Fruit fly (Drosophila melanogaster) whole organism: ENCODE data around the gene CG4291.

Source experiments
- CG8478 ChIP-seq: fragments of >200 bp; optimal IDR thresholded peaks from 2 replicates; lab custom pipeline; 2018; ENCODE audit warnings: inconsistent platforms
- Dll ChIP-seq: fragments of >200 bp; optimal IDR thresholded peaks from 2 replicates; lab custom pipeline; 2017
- EcR ChIP-seq, 2 experiments: fragments of >200 bp; optimal IDR thresholded peaks; 2 replicates each; lab custom pipeline; 2017; ENCODE audit warnings: missing biosample characterization in 2 of 2, missing genetic modification characterization in 2 of 2, missing genetic modification reagents in 2 of 2
- pan ChIP-seq: fragments of >200 bp; optimal IDR thresholded peaks from 2 replicates; lab custom pipeline; 2017
- psq ChIP-seq: fragments of >200 bp; optimal IDR thresholded peaks from 2 replicates; lab custom pipeline; 2017
- usp ChIP-seq: fragments of >200 bp; optimal IDR thresholded peaks from 2 replicates; lab custom pipeline; 2017; ENCODE audit warnings: missing biosample characterization, missing genetic modification characterization, mixed read lengths

Gene CG4291

DNA sequence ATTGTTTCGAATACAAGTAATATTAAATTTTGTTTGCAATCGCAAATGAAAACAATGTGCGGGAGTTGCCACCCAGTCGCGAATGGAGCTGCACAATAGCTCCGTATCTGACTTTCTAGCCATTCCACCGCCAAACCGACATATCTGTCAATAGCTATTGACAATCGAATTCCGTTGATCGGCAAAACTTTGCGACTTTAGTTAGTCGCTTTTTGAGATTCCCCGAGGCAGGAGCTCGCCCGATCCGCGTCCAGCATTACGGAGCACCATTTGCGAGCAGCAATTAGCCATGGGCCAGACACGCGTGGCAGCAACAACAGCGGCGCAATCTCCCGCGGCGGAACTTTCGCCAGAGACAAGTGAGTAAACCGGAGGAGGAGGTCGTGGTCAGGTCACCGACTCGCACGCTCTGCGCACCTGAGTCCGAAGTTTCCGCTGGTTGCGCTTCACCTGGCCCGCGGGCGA lies at the start of gene CG4291, which contains the start of gene kraken:
TSS of gene CG4291 (minus strand) at position 84 of the 465 bp plus-strand sequence.
TSS of gene kraken (plus strand) at position 122 of the 465 bp plus-strand sequence.
- TF ChIP-seq CG8478 (no peak), psq (lab: Kevin White, UChicago) (no peak), usp (GFP tag; lab: Kevin White, UChicago) (no peak), pan (no peak), Dll (no peak), EcR (GFP tag; optimal IDR thresholded peaks at IDR 0.05; lab: Kevin White, UChicago) (no peak)

DNA sequence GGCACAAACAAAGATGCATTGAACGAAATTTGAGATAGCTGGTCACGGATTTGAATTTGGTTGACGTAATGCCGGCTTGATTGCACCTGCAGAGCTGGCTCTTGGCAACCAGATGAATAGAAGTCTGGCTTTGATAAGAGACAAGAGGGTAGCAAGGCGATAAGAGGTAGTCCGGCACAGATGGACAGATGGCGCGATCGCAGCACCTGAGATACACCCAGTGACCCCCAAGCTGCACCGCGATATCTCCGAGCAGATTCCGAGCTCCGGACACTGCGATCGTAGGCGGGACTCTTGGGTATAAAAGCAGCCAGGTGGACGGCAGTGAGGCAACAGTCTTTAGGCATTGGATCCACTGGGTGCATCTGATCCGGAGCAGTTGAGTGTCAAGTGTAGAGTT lies 45.8 kb upstream of the CG4291 start, which contains the start of gene Lsp1beta:
TSS of gene Lsp1beta (plus strand) at position 185 of the 400 bp plus-strand sequence.
- no peak for TF ChIP-seq EcR (GFP tag; optimal IDR thresholded peaks at IDR 0.05; lab: Kevin White, UChicago)
- TF ChIP-seq psq (lab: Kevin White, UChicago): no peak
- TF ChIP-seq pan: no peak
- no peak for TF ChIP-seq CG8478
- no peak for TF ChIP-seq usp (GFP tag; lab: Kevin White, UChicago)
- TF ChIP-seq Dll: no peak

DNA sequence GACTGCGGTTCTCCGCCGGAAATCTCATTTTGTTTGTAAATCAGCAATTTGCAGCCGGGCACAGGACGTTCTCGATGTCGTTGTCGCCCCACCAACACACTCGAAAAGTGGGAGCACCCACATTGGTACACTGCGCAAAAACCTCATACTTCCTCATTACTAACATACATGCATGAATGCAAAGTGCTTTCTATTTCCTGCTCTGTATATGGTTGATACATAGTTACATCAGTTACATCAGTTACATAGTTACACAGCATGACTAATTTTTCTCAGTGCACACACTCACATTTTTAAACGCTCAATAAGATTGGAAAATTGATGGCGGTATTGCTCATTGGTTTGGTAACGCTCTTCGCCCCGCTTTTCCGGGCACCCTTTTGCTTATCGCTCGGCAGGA lies 44.6 kb upstream of the CG4291 start:
- no peak for TF ChIP-seq psq (lab: Kevin White, UChicago)
- TF ChIP-seq CG8478: no peak
- no peak for TF ChIP-seq usp (GFP tag; lab: Kevin White, UChicago)
- TF ChIP-seq pan: no peak
- no peak for TF ChIP-seq Dll
- no peak for TF ChIP-seq EcR (GFP tag; optimal IDR thresholded peaks at IDR 0.05; lab: Kevin White, UChicago)

dm6 chr2L:895448-895847 lies 42.9 kb upstream of the CG4291 start:
- TF ChIP-seq psq (lab: Kevin White, UChicago) (no peak), CG8478 (no peak), pan (no peak)

dm6 chr2L:893171-893570 lies 40.6 kb upstream of the CG4291 start:
- TF ChIP-seq psq (lab: Kevin White, UChicago) (no peak), Dll (no peak), EcR (GFP tag; optimal IDR thresholded peaks at IDR 0.05; lab: Kevin White, UChicago) (no peak), pan (no peak), usp (GFP tag; lab: Kevin White, UChicago) (no peak), CG8478 (no peak)

DNA sequence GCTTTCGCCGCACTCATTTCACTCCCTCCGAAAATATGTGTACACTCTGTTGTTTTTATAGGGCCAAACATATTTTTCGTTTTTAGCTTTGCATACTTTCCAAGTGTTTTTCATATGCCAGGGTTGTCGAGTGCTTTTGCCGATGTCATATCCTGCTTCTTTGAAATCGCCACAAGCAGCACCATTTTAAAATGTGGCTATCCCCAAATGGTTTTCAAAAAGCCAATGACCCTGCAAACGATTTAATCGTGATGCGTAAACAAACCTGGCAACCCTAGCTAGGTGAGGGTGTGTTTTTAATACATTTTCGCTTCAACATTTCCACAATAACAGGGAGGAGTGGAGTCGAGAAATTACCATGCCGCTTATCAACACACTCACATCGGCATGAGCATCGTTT lies 39.9 kb upstream of the CG4291 start:
- no peak for TF ChIP-seq psq (lab: Kevin White, UChicago)
- no peak for TF ChIP-seq usp (GFP tag; lab: Kevin White, UChicago)
- no peak for TF ChIP-seq pan
- TF ChIP-seq CG8478: no peak
- no peak for TF ChIP-seq EcR (GFP tag; optimal IDR thresholded peaks at IDR 0.05; lab: Kevin White, UChicago)
- TF ChIP-seq Dll: no peak

- TF ChIP-seq psq (lab: Kevin White, UChicago) (no peak), EcR (GFP tag; optimal IDR thresholded peaks at IDR 0.05; lab: Kevin White, UChicago) (no peak), pan (no peak), CG8478 (no peak), Dll (no peak), usp (GFP tag; lab: Kevin White, UChicago) (no peak)
Measured at dm6 chr2L:889799-890198, 37.3 kb upstream of the CG4291 start.

DNA sequence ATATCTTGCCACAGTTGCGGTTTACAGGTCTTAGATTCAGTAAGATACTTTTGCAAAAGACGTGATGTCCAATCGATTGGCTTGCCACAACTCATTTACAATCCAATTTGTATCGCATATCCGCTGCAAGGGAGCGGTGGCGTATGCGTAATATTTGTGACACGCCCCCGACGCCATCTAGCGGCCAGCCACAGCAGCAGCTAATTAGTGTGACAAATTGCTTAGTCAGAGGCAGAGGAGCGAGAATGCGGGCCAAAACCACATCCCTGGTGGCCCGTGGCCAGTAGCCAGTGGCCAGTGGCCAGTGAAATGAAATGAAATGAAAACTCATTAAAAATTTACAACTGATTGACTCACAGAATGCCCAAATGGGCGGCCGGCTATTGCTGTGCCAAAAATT lies 35.3 kb upstream of the CG4291 start:
- TF ChIP-seq pan: no peak
- TF ChIP-seq CG8478: no peak
- no peak for TF ChIP-seq psq (lab: Kevin White, UChicago)
- TF ChIP-seq usp (GFP tag; lab: Kevin White, UChicago): no peak
- no peak for TF ChIP-seq Dll
- TF ChIP-seq EcR (GFP tag; optimal IDR thresholded peaks at IDR 0.05; lab: Kevin White, UChicago): no peak

- TF ChIP-seq EcR (GFP tag; optimal IDR thresholded peaks at IDR 0.05; lab: Kevin White, UChicago) (no peak), pan (no peak), Dll (no peak), psq (lab: Kevin White, UChicago) (no peak), CG8478 (no peak), usp (GFP tag; lab: Kevin White, UChicago) (no peak)
Measured at dm6 chr2L:886743-887142, 34.2 kb upstream of the CG4291 start.

DNA sequence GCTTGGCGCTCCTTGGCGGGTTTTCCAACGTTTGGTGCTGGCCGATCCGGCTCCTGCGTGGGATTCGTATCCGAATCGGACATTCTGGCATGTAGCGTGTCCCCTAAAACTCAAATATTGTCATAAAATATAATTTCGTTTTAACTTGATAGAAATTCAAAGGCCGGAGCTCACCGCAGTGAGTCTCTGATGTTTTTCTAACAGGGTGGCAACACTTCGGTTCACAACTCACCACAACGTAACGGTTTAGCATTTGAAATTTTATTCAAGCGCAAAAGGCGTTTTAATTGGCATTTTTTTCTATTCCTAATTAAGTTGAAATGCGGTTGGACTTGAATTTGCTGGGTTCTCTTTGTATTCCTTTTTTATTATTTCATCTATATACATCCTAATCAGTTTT lies 32.4 kb upstream of the CG4291 start, which contains the start of gene CG15824:
TSS of gene CG15824 (minus strand) at position 172 of the 400 bp plus-strand sequence.
- TF ChIP-seq psq (lab: Kevin White, UChicago): no peak
- TF ChIP-seq CG8478: no peak
- no peak for TF ChIP-seq Dll
- no peak for TF ChIP-seq EcR (GFP tag; optimal IDR thresholded peaks at IDR 0.05; lab: Kevin White, UChicago)
- TF ChIP-seq usp (GFP tag; lab: Kevin White, UChicago): no peak
- no peak for TF ChIP-seq pan

DNA sequence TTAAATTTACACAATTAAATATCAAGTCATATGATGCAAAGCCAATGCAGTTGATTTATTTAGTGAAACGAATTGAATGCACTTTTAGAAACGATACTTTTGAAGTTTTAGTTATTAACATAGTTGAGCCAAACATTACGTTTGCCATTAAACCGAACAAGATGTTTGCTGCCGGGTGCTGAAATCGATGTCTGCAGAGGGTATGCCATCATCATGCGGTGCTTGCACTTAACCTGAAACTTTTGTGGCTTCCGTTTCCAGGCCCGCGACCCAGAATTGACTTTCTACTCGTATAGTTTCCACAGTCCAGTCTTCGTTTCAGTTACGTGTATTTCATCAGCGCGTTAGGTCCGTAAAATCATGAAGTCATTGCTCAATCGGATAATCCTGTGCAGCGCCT lies 24.5 kb upstream of the CG4291 start, which contains the start of gene ninaA:
TSS of gene ninaA (plus strand) at position 301 of the 400 bp plus-strand sequence.
- TF ChIP-seq EcR (GFP tag; optimal IDR thresholded peaks at IDR 0.05; lab: Kevin White, UChicago) (no peak), pan (no peak), psq (lab: Kevin White, UChicago) (no peak), CG8478 (no peak), usp (GFP tag; lab: Kevin White, UChicago) (no peak)

DNA sequence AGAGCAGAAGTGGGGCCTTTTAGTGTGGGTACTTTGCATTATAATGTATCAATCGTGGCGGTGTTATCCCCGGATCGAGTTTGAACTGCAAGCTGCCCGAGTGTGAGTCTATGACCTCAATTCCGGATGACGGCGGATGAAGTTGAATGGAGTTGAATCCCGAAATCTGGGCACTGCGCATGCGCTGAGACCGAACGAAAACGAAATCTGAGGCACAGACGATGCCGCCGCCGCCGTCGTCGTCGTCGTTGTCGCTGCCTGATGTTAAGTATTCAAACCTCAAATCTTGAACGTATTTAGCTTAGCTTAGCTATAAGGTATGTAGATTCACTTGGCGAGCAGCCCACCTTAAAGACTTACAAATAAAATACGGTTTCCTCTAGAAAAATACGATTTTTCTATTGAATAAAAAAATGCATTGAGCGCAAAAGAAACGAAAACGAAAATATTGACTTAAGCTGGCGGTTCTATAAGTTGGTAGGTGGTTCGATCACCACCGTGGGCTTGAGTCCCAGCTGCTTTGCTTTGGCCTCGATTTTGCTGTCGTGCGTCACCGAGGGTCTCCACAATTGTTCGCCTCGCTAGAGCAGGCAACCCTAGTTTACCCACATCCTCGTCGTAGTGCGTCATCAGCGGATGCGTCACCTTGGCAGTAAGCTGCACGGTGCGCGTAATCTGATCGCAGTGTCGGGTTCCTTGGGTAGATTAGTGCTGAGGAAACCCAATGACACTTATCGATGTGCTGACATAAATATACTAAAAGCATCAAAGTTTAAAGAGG lies 21.4 kb upstream of the CG4291 start:
- no peak for TF ChIP-seq psq (lab: Kevin White, UChicago)
- TF ChIP-seq pan: no peak
- TF ChIP-seq Dll: no peak
- TF ChIP-seq EcR (GFP tag; optimal IDR thresholded peaks at IDR 0.05; lab: Kevin White, UChicago): no peak
- TF ChIP-seq usp (GFP tag; lab: Kevin White, UChicago): no peak
- TF ChIP-seq CG8478: no peak

DNA sequence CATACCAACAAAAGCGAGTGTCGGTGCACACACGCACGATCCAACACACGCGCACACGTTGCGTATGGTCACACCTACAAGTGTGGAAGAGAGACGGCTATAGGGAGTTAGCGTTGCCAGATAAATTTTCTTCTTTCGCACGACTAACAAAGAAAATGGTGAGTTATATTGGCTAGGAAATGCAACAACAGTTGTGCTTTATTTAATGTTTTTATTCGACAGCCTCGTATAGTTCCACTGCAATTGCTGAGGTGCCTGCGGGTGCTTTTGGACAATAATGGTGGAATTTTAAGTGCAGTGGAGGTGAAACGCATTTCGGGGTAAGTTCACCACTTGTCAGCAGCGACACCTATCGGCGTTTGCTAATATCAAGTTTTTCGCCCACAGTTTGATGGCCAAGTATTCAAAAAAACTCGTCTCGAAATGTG lies 18.9 kb upstream of the CG4291 start:
- TF ChIP-seq Dll (no peak), psq (lab: Kevin White, UChicago) (no peak), EcR (GFP tag; optimal IDR thresholded peaks at IDR 0.05; lab: Kevin White, UChicago) (no peak), usp (GFP tag; lab: Kevin White, UChicago) (no peak), CG8478 (no peak), pan (no peak)
